Fruit fly (Drosophila melanogaster): ENCODE results near the gene Ctu2.

DNA sequence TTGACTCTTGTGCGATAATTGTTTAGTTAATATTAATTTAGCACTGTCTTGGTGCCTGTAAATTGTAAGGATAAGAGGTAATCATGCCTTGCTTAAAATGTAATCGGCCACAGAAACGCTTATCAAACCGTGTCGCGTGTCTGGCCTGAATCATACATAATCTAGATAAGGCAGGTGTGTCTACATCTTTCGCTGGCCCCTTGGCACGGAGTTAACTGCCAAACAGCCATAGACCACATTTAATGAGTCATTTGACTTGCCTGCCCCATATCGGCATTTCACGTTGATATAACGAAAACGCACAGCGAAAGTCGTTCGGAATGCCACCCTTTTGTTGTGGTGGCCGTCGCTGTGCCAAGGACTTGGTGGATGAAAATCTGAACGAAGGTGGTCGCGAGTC lies 42.2 kb upstream of the Ctu2 start, which contains the start of gene CG31697:
- TF ChIP-seq CTCF (optimal IDR thresholded peaks at IDR 0.05) (no peak), CG8478 (optimal IDR thresholded peaks at IDR 0.05) (no peak)
